Fruit fly (Drosophila melanogaster) whole organism: ENCODE results near the gene IKKepsilon.

ENCODE experiments used
- CG8478 ChIP-seq: fragments of >200 bp; optimal IDR thresholded peaks from 2 replicates; lab custom pipeline; 2018; ENCODE audit warnings: inconsistent platforms
- Dll ChIP-seq: fragments of >200 bp; optimal IDR thresholded peaks from 2 replicates; lab custom pipeline; 2017
- EcR ChIP-seq, 2 experiments: fragments of >200 bp; optimal IDR thresholded peaks; 2 replicates each; lab custom pipeline; 2017; ENCODE audit warnings: missing biosample characterization in 2 of 2, missing genetic modification characterization in 2 of 2, missing genetic modification reagents in 2 of 2
- pan ChIP-seq: fragments of >200 bp; optimal IDR thresholded peaks from 2 replicates; lab custom pipeline; 2017
- psq ChIP-seq: fragments of >200 bp; optimal IDR thresholded peaks from 2 replicates; lab custom pipeline; 2017
- usp ChIP-seq: fragments of >200 bp; optimal IDR thresholded peaks from 2 replicates; lab custom pipeline; 2017; ENCODE audit warnings: missing biosample characterization, missing genetic modification characterization, mixed read lengths

The IKKepsilon gene

DNA sequence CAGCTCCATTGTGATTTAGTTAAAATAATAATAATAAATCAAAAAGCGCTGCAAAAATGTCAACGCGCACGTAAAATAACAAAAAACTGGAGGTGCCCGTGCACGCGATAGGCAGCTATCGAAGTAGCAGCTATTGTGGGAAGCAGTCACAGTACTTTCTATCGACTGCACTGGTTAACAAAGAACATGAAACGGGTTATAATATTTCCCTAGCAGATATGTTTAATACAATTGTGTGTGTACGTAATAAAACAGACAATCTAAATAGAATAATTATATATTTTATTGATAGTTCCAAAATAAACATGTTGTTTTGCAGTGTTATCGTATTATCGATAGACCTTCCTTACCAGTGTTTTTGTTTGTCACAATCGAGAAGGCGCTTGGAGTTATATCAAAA is at the start of gene IKKepsilon, which contains the start of gene CG31678:
TSS of gene IKKepsilon (plus strand) at position 171 of the 400 bp plus-strand sequence.
TSS of gene CG31678 (minus strand) at position 67 of the 400 bp plus-strand sequence.
- TF ChIP-seq usp (GFP tag; lab: Kevin White, UChicago): no peak
- no peak for TF ChIP-seq CG8478 (lab: Kevin White, UChicago)
- no peak for TF ChIP-seq EcR (GFP tag; optimal IDR thresholded peaks at IDR 0.05; lab: Kevin White, UChicago)
- TF ChIP-seq pan (lab: Kevin White, UChicago): no peak
- no peak for TF ChIP-seq Dll (lab: Kevin White, UChicago)
- TF ChIP-seq psq (lab: Kevin White, UChicago): no peak

DNA sequence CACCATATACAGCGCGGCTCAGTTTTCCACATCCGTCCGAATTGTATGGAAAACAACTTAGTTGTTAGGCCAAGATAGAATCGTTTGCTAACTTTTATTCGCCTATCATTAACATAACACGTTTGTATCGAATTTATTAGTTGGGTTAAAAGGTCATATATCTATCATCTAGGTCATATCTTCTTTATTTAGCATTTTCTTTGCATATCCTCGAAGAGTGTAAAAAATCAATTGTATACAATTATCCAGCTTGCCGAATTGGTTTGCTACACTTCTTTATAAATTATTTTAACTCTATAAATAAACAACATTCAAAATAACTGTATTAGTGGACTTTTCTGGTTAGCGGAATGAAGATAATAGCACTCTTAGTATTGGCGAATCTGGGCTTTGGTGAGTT is 41.6 kb upstream of the IKKepsilon start, which contains the start of gene CG17472:
TSS of gene CG17472 (plus strand) at position 301 of the 400 bp plus-strand sequence.
- TF ChIP-seq Dll (lab: Kevin White, UChicago) (no peak), CG8478 (lab: Kevin White, UChicago) (no peak), usp (GFP tag; lab: Kevin White, UChicago) (no peak), psq (lab: Kevin White, UChicago) (no peak), EcR (GFP tag; optimal IDR thresholded peaks at IDR 0.05; lab: Kevin White, UChicago) (no peak), pan (lab: Kevin White, UChicago) (no peak)

DNA sequence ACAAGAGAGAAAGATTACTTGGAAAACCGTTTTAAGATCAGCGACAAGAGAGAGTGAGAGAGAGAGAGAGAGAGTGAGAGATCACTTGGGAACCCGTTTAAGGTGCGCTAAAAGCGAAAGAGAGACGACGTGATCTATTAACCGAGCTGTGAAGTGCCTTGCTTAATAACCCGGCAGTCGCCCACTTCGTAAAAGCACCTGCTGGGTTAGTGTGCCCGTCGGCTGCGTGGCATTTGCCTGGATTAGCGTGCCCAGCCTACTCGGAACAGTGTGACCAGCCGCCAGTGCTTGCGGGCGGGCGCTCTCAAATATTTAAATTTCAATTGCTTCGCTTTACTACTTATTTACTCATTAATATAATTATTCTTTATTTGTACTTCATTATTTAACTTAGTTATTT is 37.4 kb upstream of the IKKepsilon start:
- TF ChIP-seq usp (GFP tag; lab: Kevin White, UChicago) (no peak), pan (lab: Kevin White, UChicago) (no peak), psq (lab: Kevin White, UChicago) (no peak)

DNA sequence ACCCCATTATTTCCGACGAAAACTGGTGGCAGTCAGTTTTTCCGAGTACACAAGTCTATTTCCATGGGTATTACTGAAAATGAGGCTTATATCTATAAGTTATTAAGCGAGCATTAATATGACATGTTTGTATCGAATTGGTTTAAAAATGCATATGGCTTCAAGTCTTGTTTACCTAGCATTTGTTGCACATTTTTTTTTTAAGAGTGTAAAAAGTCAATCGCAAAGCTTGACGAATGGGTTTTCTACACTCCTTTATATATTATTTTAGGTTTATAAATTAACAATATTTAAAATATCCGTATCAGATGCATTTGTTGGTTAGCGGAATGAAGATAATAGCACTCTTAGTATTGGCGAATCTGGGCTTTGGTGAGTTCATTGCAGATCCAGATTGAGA is 36.0 kb upstream of the IKKepsilon start, which contains the start of gene CG31680:
TSS of gene CG31680 (plus strand) at position 301 of the 400 bp plus-strand sequence.
- TF ChIP-seq EcR (GFP tag; optimal IDR thresholded peaks at IDR 0.05; lab: Kevin White, UChicago) (no peak), Dll (lab: Kevin White, UChicago) (no peak), pan (lab: Kevin White, UChicago) (no peak), CG8478 (lab: Kevin White, UChicago) (no peak), usp (GFP tag; lab: Kevin White, UChicago) (no peak), psq (lab: Kevin White, UChicago) (no peak)

DNA sequence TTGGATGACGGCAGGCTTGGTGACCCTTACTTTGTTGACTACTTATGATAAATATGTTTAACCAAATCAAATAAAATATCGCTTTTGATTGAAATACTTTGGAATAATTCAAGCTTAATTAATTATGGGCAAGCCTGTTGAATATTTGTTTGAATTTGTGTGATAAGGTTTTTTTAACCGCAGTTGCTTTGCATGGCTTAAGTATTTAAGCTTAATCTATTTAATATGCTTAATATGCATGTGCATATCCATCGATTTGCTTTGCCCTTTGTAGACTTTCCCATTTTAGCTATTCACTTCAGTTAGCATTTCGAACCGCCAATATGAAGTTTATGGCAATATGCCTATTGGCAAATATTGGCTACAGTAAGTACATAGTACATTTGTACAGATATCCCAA is 35.2 kb upstream of the IKKepsilon start, which contains the start of gene Sfp38D:
TSS of gene Sfp38D (plus strand) at position 301 of the 400 bp plus-strand sequence.
- TF ChIP-seq CG8478 (lab: Kevin White, UChicago) (no peak), EcR (GFP tag; optimal IDR thresholded peaks at IDR 0.05; lab: Kevin White, UChicago) (no peak), pan (lab: Kevin White, UChicago) (no peak), psq (lab: Kevin White, UChicago) (no peak), usp (GFP tag; lab: Kevin White, UChicago) (no peak), Dll (lab: Kevin White, UChicago) (no peak)

DNA sequence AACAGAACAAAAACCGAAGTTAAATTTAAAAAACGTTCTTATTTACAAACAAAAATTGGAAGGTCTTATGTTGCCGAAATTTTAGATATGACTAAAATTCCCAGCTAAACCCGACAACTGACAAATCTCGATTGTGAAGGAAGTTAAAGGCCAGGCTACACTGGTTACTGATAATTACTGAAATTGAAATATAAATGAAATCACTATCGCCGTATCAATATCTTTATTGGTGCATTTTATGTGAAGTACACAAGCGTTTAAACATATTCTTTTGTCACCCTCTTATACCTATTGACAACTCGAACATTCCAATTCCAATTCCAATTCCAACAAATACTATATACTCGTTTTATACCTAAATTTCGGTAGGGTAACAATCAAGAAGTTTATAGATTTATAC is 32.7 kb upstream of the IKKepsilon start, which contains the start of gene CG17470:
TSS of gene CG17470 (minus strand) at position 101 of the 400 bp plus-strand sequence.
- TF ChIP-seq psq (lab: Kevin White, UChicago) (no peak), usp (GFP tag; lab: Kevin White, UChicago) (no peak), Dll (lab: Kevin White, UChicago) (no peak), EcR (GFP tag; optimal IDR thresholded peaks at IDR 0.05; lab: Kevin White, UChicago) (no peak), pan (lab: Kevin White, UChicago) (no peak), CG8478 (lab: Kevin White, UChicago) (no peak)

DNA sequence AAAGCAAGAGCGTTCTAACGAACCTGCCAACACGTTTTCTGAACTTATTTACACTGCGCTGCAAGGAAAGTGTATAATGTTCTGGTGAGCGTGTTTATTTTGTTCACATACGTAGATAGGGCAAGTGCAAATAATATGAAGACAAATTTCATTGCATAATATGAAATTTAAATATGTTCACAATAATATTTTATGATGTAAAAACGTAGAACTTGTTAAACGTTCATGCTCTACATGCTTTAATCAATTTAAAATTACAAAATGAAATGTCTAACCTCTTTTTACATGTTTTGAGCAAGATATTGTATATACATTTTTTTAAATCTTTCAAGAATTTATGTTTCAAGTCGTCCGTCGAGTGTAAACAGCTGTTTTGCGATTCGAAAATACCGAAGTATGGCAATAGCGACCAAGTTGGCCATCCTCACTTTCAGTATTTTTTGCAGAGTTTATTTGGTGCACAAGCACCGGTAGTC is 30.4 kb upstream of the IKKepsilon start, which contains the start of the genes phr6-4 and CG2608:
TSS of gene phr6-4 (minus strand) at position 398 of the 476 bp plus-strand sequence.
TSS of gene CG2608 (plus strand) at position 429 of the 476 bp plus-strand sequence.
- TF ChIP-seq EcR (GFP tag; optimal IDR thresholded peaks at IDR 0.05; lab: Kevin White, UChicago) (no peak), usp (GFP tag; lab: Kevin White, UChicago) (no peak), pan (lab: Kevin White, UChicago) (no peak), CG8478 (lab: Kevin White, UChicago) (no peak), psq (lab: Kevin White, UChicago) (no peak), Dll (lab: Kevin White, UChicago) (no peak)

DNA sequence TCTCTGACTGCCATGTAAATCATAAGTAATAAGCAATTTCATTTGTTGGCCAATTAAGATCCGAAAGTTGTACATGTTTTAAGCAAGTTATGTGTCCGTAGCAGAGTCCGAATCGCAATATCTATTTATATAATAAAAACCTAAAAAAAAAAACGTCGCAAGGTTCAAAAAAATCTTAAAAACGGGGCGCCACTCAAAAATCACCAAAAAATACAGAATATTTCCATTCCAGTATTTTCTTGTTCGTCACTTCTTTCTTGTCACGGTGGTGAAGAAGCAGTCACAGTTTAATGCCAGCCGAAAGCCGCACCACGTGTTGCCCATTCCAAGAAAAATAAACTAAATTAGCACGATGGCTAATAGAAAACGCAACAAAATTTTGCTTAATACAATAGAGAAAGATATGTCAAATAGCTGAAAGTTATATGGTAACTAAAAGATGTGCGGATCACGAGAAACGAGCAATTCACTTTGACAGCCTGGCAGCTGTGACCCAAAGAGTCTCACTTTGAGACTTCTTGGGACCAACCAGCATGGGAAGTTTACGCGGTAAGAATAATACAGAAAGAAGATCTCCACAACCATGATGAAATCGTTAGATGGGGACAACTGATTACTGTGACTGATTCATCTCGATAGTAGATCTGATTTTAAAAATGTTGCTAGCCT is 28.5 kb upstream of the IKKepsilon start:
- no peak for TF ChIP-seq pan (lab: Kevin White, UChicago)
- TF ChIP-seq Dll (lab: Kevin White, UChicago): no peak
- TF ChIP-seq usp (GFP tag; lab: Kevin White, UChicago): no peak
- no peak for TF ChIP-seq CG8478 (lab: Kevin White, UChicago)
- TF ChIP-seq EcR (GFP tag; optimal IDR thresholded peaks at IDR 0.05; lab: Kevin White, UChicago): no peak
- no peak for TF ChIP-seq psq (lab: Kevin White, UChicago)

DNA sequence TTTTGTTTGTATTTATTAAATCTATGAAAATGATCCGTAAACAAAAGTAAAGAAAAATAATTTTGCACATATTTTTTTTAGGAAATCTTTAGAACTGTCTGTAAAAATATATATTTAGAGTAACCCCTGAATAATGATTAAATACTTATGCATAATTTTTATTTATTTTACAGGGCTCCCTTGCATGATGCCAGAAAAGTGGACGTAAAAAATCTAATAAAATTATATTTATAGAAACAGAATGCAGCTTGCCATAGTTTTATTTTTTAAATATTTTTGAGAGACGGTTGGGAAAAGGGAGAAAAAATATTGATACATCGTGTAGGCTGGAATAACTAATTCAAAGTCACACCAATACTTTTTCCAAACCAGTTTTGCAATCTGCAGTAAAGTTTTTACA is 27.2 kb upstream of the IKKepsilon start, which contains the start of gene CG18810:
TSS of gene CG18810 (plus strand) at position 301 of the 400 bp plus-strand sequence.
- TF ChIP-seq psq (lab: Kevin White, UChicago) (no peak), Dll (lab: Kevin White, UChicago) (no peak), pan (lab: Kevin White, UChicago) (no peak), CG8478 (lab: Kevin White, UChicago) (no peak), usp (GFP tag; lab: Kevin White, UChicago) (no peak), EcR (GFP tag; optimal IDR thresholded peaks at IDR 0.05; lab: Kevin White, UChicago) (no peak)

DNA sequence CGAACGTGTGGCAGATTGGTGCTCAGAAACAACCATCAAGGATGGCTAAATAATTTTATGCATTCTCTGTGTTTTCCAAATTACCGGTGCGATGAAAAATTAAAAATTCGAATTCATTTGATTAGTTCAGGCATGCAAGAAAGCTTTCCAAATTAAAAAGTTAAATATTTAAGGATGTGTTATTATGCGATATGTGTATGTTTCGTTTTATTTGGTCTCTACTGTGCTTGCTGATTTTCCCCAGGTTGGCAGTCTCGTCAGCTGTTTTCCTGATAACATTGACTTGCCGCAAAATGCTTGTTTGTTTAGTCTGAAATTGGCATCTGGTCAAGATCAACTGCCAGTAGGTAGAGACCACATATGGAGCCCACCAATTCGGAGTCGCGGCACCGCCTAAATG is 26.0 kb upstream of the IKKepsilon start, which contains the start of gene CG2611:
TSS of gene CG2611 (plus strand) at position 299 of the 400 bp plus-strand sequence.
- TF ChIP-seq Dll (lab: Kevin White, UChicago) (no peak), pan (lab: Kevin White, UChicago) (no peak), usp (GFP tag; lab: Kevin White, UChicago) (no peak), CG8478 (lab: Kevin White, UChicago) (no peak)

DNA sequence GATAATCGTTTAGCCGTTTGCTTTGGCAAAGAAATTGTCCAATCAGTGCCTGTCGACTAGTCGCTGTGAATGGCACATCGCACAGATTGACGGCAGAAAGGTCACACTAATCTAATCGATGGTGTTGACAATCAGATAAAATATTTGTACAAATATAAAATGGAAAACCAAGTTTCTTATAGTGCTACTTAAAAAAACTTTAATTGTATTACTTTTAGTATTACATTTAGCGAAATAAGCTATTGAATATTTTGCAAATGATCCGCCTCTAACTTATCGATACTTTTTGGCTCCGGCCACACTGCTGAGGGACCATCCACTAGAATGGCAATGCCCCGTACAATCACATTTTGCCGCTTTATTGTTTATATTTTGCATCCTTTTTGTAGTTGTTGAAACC is 19.7 kb upstream of the IKKepsilon start, which contains the start of the genes brun and CG2614:
TSS of gene brun (minus strand) at position 69 of the 400 bp plus-strand sequence.
TSS of gene CG2614 (plus strand) at position 317 of the 400 bp plus-strand sequence.
- TF ChIP-seq psq (lab: Kevin White, UChicago) (no peak), CG8478 (lab: Kevin White, UChicago) (no peak), pan (lab: Kevin White, UChicago) (no peak), Dll (lab: Kevin White, UChicago) (no peak), EcR (GFP tag; optimal IDR thresholded peaks at IDR 0.05; lab: Kevin White, UChicago) (no peak), usp (GFP tag; lab: Kevin White, UChicago) (no peak)
